Worm (Caenorhabditis elegans) whole organism, early embryonic: ENCODE data around the gene iglr-1.

Experiments used
- B0310.2 ChIP-seq: sonication (generic microtip); optimal IDR thresholded peaks from 2 replicates; lab custom pipeline; 2016; ENCODE audit warnings: mild to moderate bottlenecking, missing genetic modification characterization, missing compliant biosample characterization
- F13C5.2 ChIP-seq: sonication (generic microtip); optimal IDR thresholded peaks from 2 replicates; lab custom pipeline; 2017; ENCODE audit warnings: mild to moderate bottlenecking, missing genetic modification characterization, inconsistent platforms, missing compliant biosample characterization
- ama-1 ChIP-seq: fragments of 150-350 bp; optimal IDR thresholded peaks from 2 replicates; lab custom pipeline; 2014
- ceh-36 ChIP-seq: sonication (generic microtip); optimal IDR thresholded peaks from 2 replicates; lab custom pipeline; 2016; ENCODE audit warnings: missing genetic modification characterization, inconsistent platforms, missing compliant biosample characterization
- ets-7 ChIP-seq: sonication (generic microtip); optimal IDR thresholded peaks from 2 replicates; lab custom pipeline; 2016; ENCODE audit warnings: missing genotype, missing genetic modification characterization, missing compliant biosample characterization
- flt-1 ChIP-seq: fragments of 200-800 bp; sonication (Bioruptor generic); IDR thresholded peaks from 2 replicates; pipeline ENCODE4 v1.3.6; 2022; ENCODE audit warnings: missing genetic modification characterization, missing compliant biosample characterization
- hmg-4 ChIP-seq: fragments of 200-800 bp; sonication (Bioruptor generic); optimal IDR thresholded peaks from 2 replicates; lab custom pipeline; 2018; ENCODE audit warnings: mild to moderate bottlenecking, missing genetic modification characterization, missing compliant biosample characterization
- pes-1 ChIP-seq: fragments of 200-800 bp; sonication (Bioruptor generic); IDR thresholded peaks from 2 replicates; pipeline ENCODE4 v1.3.6; 2022; ENCODE audit warnings: missing genetic modification reagents, missing genetic modification characterization, missing compliant biosample characterization
- scrt-1 ChIP-seq: fragments of 200-800 bp; sonication (Bioruptor generic); IDR thresholded peaks from 2 replicates; pipeline ENCODE4 v1.3.6; 2022; ENCODE audit warnings: missing genetic modification characterization, missing compliant biosample characterization
- sea-1 ChIP-seq: fragments of 200-800 bp; sonication (Bioruptor generic); conservative IDR thresholded peaks from 2 replicates; pipeline ENCODE4 v1.3.6; 2022; ENCODE audit warnings: missing genetic modification characterization, missing compliant biosample characterization
- tbx-11 ChIP-seq: fragments of 200-800 bp; sonication (Bioruptor generic); IDR thresholded peaks from 2 replicates; pipeline ENCODE4 v1.3.6; 2022; ENCODE audit warnings: missing genetic modification characterization, missing compliant biosample characterization
- tra-4 ChIP-seq: sonication (generic microtip); optimal IDR thresholded peaks from 2 replicates; lab custom pipeline; 2017; ENCODE audit warnings: missing genetic modification characterization, missing compliant biosample characterization

ce11 chrX:15039029-15039695 lies 48.0 kb upstream of the iglr-1 start:
- no peak for TF ChIP-seq tbx-11 (GFP tag; lab: Robert Waterston, UW)
- no peak for TF ChIP-seq flt-1 (GFP tag; lab: Robert Waterston, UW)
- TF ChIP-seq ceh-36 (tag; lab: Kevin White, UChicago) = no peak
- TF ChIP-seq hmg-4 = no peak
- no peak for TF ChIP-seq F13C5.2 (tag; lab: Kevin White, UChicago)
- no peak for TF ChIP-seq ama-1 (lab: Kevin White, UChicago)
- no peak for TF ChIP-seq ets-7 (tag; lab: Kevin White, UChicago)
- TF ChIP-seq B0310.2 (tag; lab: Kevin White, UChicago) = no peak
- TF ChIP-seq sea-1 (GFP tag; lab: Robert Waterston, UW) = no peak
- no peak for TF ChIP-seq scrt-1 (GFP tag; lab: Robert Waterston, UW)
- no peak for TF ChIP-seq tra-4 (tag; lab: Kevin White, UChicago)
- no peak for TF ChIP-seq pes-1 (GFP tag; lab: Robert Waterston, UW)
